Fruit fly (Drosophila melanogaster) whole organism, wandering third instar larva: ENCODE results near the gene CG3281.
"Not testable (repeated sequence)": the region's sequence is repeated elsewhere in the genome, so short reads cannot be mapped to it uniquely, and the experiment has no call there.

Experiments
- Dif ChIP-seq: fragments of 200-275, 200-300 bp; sonication (Bioruptor generic); optimal IDR thresholded peaks from 2 replicates; lab custom pipeline; 2018; ENCODE audit warnings: missing biosample characterization, missing genetic modification characterization; ENCODE audit not compliant: partially characterized antibody
- OdsH ChIP-seq: fragments of 200-800 bp; sonication (Bioruptor generic); optimal IDR thresholded peaks from 2 replicates; lab custom pipeline; 2016; ENCODE audit warnings: missing biosample characterization, mild to moderate bottlenecking, missing genetic modification characterization
- br ChIP-seq: fragments of 200-800 bp; sonication (Bioruptor generic); optimal IDR thresholded peaks from 2 replicates; lab custom pipeline; 2016; ENCODE audit warnings: missing biosample characterization, missing genetic modification characterization
- psq ChIP-seq: fragments of 200-800 bp; sonication (Bioruptor generic); optimal IDR thresholded peaks from 3 replicates; lab custom pipeline; 2017; ENCODE audit warnings: missing biosample characterization, mild to moderate bottlenecking, missing genetic modification characterization, moderate library complexity
- rgr ChIP-seq: fragments of 200-800 bp; sonication (Bioruptor generic); optimal IDR thresholded peaks from 3 replicates; lab custom pipeline; 2016; ENCODE audit warnings: missing biosample characterization, mild to moderate bottlenecking, missing genetic modification characterization

DNA sequence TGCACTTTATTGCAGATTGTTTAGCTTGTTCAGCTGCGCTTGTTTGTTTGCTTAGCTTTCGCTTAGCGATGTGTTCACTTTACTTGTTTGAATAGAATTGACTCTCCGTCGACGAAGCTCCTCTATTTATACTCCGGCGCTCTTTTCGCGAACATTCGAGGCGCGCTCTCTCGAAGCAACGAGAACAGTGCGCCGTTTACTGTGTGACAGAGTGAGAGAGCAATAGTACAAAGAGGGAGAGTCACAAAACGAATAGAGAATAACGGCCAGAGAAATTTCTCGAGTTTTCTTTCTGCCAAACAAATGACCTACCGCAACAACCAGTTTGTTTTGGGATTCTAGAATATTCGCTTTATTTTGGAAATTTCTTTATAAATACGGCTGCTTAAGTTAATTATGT lies 6.2 kb downstream of the CG3281 start, which contains the start of gene Hsp70Aa:
- not testable (repeated sequence) for TF ChIP-seq rgr (GFP tag; lab: Kevin White, UChicago); OdsH (GFP tag; lab: Kevin White, UChicago); psq; Dif (GFP tag; lab: Kevin White, UChicago); br (GFP tag; lab: Kevin White, UChicago)
